Fruit fly (Drosophila melanogaster) whole organism, embryonic: ENCODE data around the gene Ppn.

Source experiments
- Atf6 ChIP-seq: fragments of 200-800 bp; sonication (Bioruptor generic); IDR thresholded peaks from 2 replicates; pipeline ENCODE4 v1.3.6; 2022; ENCODE audit warnings: missing biosample characterization, missing genetic modification characterization
- Blimp-1 ChIP-seq: fragments of 200-800 bp; sonication (Bioruptor generic); optimal IDR thresholded peaks from 3 replicates; lab custom pipeline; 2018; ENCODE audit warnings: missing biosample characterization, missing genetic modification characterization, mild to moderate bottlenecking, moderate library complexity, missing genetic modification reagents
- C15 ChIP-seq: fragments of 200-800 bp; sonication (Bioruptor generic); IDR thresholded peaks from 3 replicates; pipeline ENCODE4 v1.3.6; 2022; ENCODE audit warnings: missing biosample characterization, missing genetic modification characterization
- CG10654 ChIP-seq: fragments of 200-800 bp; sonication (Bioruptor generic); optimal IDR thresholded peaks from 2 replicates; lab custom pipeline; 2016; ENCODE audit warnings: missing biosample characterization, missing genetic modification characterization
- CG12942 ChIP-seq: fragments of 200-800 bp; sonication (Bioruptor generic); optimal IDR thresholded peaks from 3 replicates; lab custom pipeline; 2016; ENCODE audit warnings: missing biosample characterization, missing genetic modification characterization
- CG13296 ChIP-seq: fragments of 200-800 bp; sonication (Bioruptor generic); optimal IDR thresholded peaks from 3 replicates; lab custom pipeline; 2018; ENCODE audit warnings: missing biosample characterization, mild to moderate bottlenecking, missing genetic modification characterization
- CG13424 ChIP-seq: fragments of 200-800 bp; sonication (Bioruptor generic); optimal IDR thresholded peaks from 2 replicates; lab custom pipeline; 2019; ENCODE audit warnings: missing biosample characterization, mild to moderate bottlenecking, missing genetic modification characterization, moderate library complexity
- CG14014 ChIP-seq: fragments of 200-800 bp; sonication (Bioruptor generic); IDR thresholded peaks from 2 replicates; pipeline ENCODE4 v1.3.6; 2022; ENCODE audit warnings: missing biosample characterization, missing genetic modification characterization
- CG15696 ChIP-seq: fragments of 200-800 bp; sonication (Bioruptor generic); optimal IDR thresholded peaks from 2 replicates; lab custom pipeline; 2019; ENCODE audit warnings: missing biosample characterization, mild to moderate bottlenecking, missing genetic modification characterization, moderate library complexity
- CG1603 ChIP-seq: fragments of 200-800 bp; sonication (Bioruptor generic); optimal IDR thresholded peaks from 2 replicates; lab custom pipeline; 2019; ENCODE audit warnings: missing biosample characterization, mild to moderate bottlenecking, missing genetic modification characterization, moderate library complexity
- CG17359 ChIP-seq: fragments of 200-800 bp; sonication (Bioruptor generic); optimal IDR thresholded peaks from 3 replicates; lab custom pipeline; 2018; ENCODE audit warnings: missing biosample characterization, mild to moderate bottlenecking, missing genetic modification characterization, moderate library complexity
- CG17361 ChIP-seq: fragments of 200-800 bp; sonication (Bioruptor generic); IDR thresholded peaks from 3 replicates; pipeline ENCODE4 v1.3.6; 2022; ENCODE audit warnings: missing biosample characterization, missing genetic modification characterization
- CG17802 ChIP-seq: fragments of 200-800 bp; sonication (Bioruptor generic); optimal IDR thresholded peaks from 2 replicates; lab custom pipeline; 2018; ENCODE audit warnings: missing biosample characterization, mild to moderate bottlenecking, missing genetic modification characterization, moderate library complexity
- CG17829 ChIP-seq: fragments of 200-800 bp; optimal IDR thresholded peaks from 2 replicates; lab custom pipeline; 2019; ENCODE audit warnings: missing biosample characterization, mild to moderate bottlenecking, missing genetic modification characterization, moderate library complexity
- CG1792 ChIP-seq: fragments of 200-800 bp; sonication (Bioruptor generic); optimal IDR thresholded peaks from 2 replicates; lab custom pipeline; 2016; ENCODE audit warnings: missing biosample characterization, missing genetic modification characterization
- CG18599 ChIP-seq: fragments of 200-800 bp; sonication (Bioruptor generic); optimal IDR thresholded peaks from 3 replicates; lab custom pipeline; 2017; ENCODE audit warnings: missing biosample characterization, missing genetic modification characterization, mild to moderate bottlenecking, moderate library complexity, missing genetic modification reagents
- CG34224 ChIP-seq: fragments of 200-800 bp; sonication (Bioruptor generic); IDR thresholded peaks from 3 replicates; pipeline ENCODE4 v1.3.6; 2022; ENCODE audit warnings: missing biosample characterization, missing genetic modification characterization; ENCODE audit not compliant: partially characterized antibody
- CG43689 ChIP-seq: fragments of 200-800 bp; sonication (Bioruptor generic); IDR thresholded peaks from 2 replicates; pipeline ENCODE4 v1.3.6; 2022; ENCODE audit warnings: missing biosample characterization, missing genetic modification characterization
- CG9437 ChIP-seq: fragments of 200-800 bp; sonication (Bioruptor generic); optimal IDR thresholded peaks from 2 replicates; lab custom pipeline; 2018; ENCODE audit warnings: missing biosample characterization, mild to moderate bottlenecking, missing genetic modification characterization
- CrebB ChIP-seq: fragments of 200-800 bp; sonication (Bioruptor generic); optimal IDR thresholded peaks from 3 replicates; lab custom pipeline; 2018; ENCODE audit warnings: missing biosample characterization, mild to moderate bottlenecking, missing genetic modification characterization
- Dbx ChIP-seq: fragments of 200-800 bp; sonication (Bioruptor generic); IDR thresholded peaks from 3 replicates; pipeline ENCODE4 v1.3.6; 2022; ENCODE audit warnings: missing biosample characterization, missing genetic modification characterization
- Doc3 ChIP-seq: fragments of 200-800 bp; sonication (Bioruptor generic); IDR thresholded peaks from 3 replicates; pipeline ENCODE4 v1.3.6; 2022; ENCODE audit warnings: missing biosample characterization, missing genetic modification characterization; ENCODE audit not compliant: partially characterized antibody
- Fer1 ChIP-seq: fragments of 200-800 bp; sonication (Bioruptor generic); optimal IDR thresholded peaks from 2 replicates; lab custom pipeline; 2017; ENCODE audit warnings: missing biosample characterization, mild to moderate bottlenecking, missing genetic modification characterization
- HHEX ChIP-seq: fragments of 200-800 bp; sonication (Bioruptor generic); optimal IDR thresholded peaks from 3 replicates; lab custom pipeline; 2017; ENCODE audit warnings: missing biosample characterization, mild to moderate bottlenecking, missing genetic modification characterization, missing genetic modification reagents
- Hr51 ChIP-seq, 2 experiments: fragments of 200-800 bp; sonication (Bioruptor generic); optimal IDR thresholded peaks; 2 replicates in 1 of 2; 3 replicates in 1 of 2; lab custom pipeline; 2016 to 2018; ENCODE audit warnings: missing biosample characterization in 2 of 2, missing genetic modification characterization in 2 of 2, mild to moderate bottlenecking in 1 of 2, moderate library complexity in 1 of 2
- Med ChIP-seq: fragments of 200-800 bp; sonication (Bioruptor generic); peaks from one replicate; lab custom pipeline; 2016; ENCODE audit warnings: missing biosample characterization, missing genetic modification characterization, mild to moderate bottlenecking, inconsistent platforms, moderate library complexity
- Meics ChIP-seq: fragments of 200-800 bp; sonication (Bioruptor generic); optimal IDR thresholded peaks from 2 replicates; lab custom pipeline; 2017; ENCODE audit warnings: missing biosample characterization, mild to moderate bottlenecking, missing genetic modification characterization
- Nf-YC ChIP-seq: fragments of 200-800 bp; optimal IDR thresholded peaks from 3 replicates; lab custom pipeline; 2019; ENCODE audit warnings: missing biosample characterization, mild to moderate bottlenecking, missing genetic modification characterization, moderate library complexity
- Pdp1 ChIP-seq, 2 experiments: fragments of 200-800 bp; sonication (Bioruptor generic); optimal IDR thresholded peaks; 3 replicates each; lab custom pipeline; 2016; ENCODE audit warnings: missing biosample characterization in 2 of 2, missing genetic modification characterization in 2 of 2, mild to moderate bottlenecking in 1 of 2, moderate library complexity in 1 of 2
- Rx ChIP-seq: fragments of 200-800 bp; sonication (Bioruptor generic); IDR thresholded peaks from 2 replicates; pipeline ENCODE4 v1.3.6; 2022; ENCODE audit warnings: missing biosample characterization, missing genetic modification characterization
- Sry-δ ChIP-seq: fragments of 200-800 bp; sonication (Bioruptor generic); optimal IDR thresholded peaks from 2 replicates; lab custom pipeline; 2016; ENCODE audit warnings: missing biosample characterization, missing genetic modification characterization
- YL-1 ChIP-seq: fragments of 200-800 bp; sonication (Bioruptor generic); optimal IDR thresholded peaks from 3 replicates; lab custom pipeline; 2017; ENCODE audit warnings: missing biosample characterization, mild to moderate bottlenecking, missing genetic modification characterization
- bbx ChIP-seq: fragments of 200-800 bp; sonication (Bioruptor generic); IDR thresholded peaks from 2 replicates; pipeline ENCODE4 v1.3.6; 2022; ENCODE audit warnings: missing biosample characterization, missing genetic modification characterization; ENCODE audit not compliant: partially characterized antibody
- chif ChIP-seq, 2 experiments: fragments of 200-800 bp; sonication (Bioruptor generic); optimal IDR thresholded peaks; 3 replicates each; lab custom pipeline; 2016; ENCODE audit warnings: missing biosample characterization in 2 of 2, missing genetic modification characterization in 2 of 2
- corto ChIP-seq: fragments of 200-800 bp; sonication (Bioruptor generic); optimal IDR thresholded peaks from 2 replicates; lab custom pipeline; 2016; ENCODE audit warnings: missing biosample characterization, mild to moderate bottlenecking, missing genetic modification characterization, moderate library complexity
- croc ChIP-seq: fragments of 200-800 bp; sonication (Bioruptor generic); conservative IDR thresholded peaks from 3 replicates; pipeline ENCODE4 v1.3.6; 2022; ENCODE audit warnings: missing biosample characterization, missing genetic modification characterization
- dmrt99B ChIP-seq: fragments of 200-800 bp; sonication (Bioruptor generic); optimal IDR thresholded peaks from 2 replicates; lab custom pipeline; 2018; ENCODE audit warnings: missing biosample characterization, mild to moderate bottlenecking, missing genetic modification characterization, moderate library complexity
- emc ChIP-seq: fragments of 200-800 bp; sonication (Bioruptor generic); optimal IDR thresholded peaks from 2 replicates; lab custom pipeline; 2016; ENCODE audit warnings: missing biosample characterization, missing genetic modification characterization
- fd64A ChIP-seq: fragments of 200-800 bp; sonication (Bioruptor generic); optimal IDR thresholded peaks from 3 replicates; lab custom pipeline; 2018; ENCODE audit warnings: missing biosample characterization, mild to moderate bottlenecking, missing genetic modification characterization
- ftz-f1 ChIP-seq: fragments of 200-800 bp; sonication (Bioruptor generic); optimal IDR thresholded peaks from 2 replicates; lab custom pipeline; 2016; ENCODE audit warnings: missing biosample characterization, missing genetic modification characterization
- ham ChIP-seq: fragments of 200-800 bp; sonication (Bioruptor generic); IDR thresholded peaks from 2 replicates; pipeline ENCODE4 v1.3.6; 2022; ENCODE audit warnings: missing biosample characterization, missing genetic modification characterization
- lab ChIP-seq: fragments of 200-800 bp; sonication (Bioruptor generic); optimal IDR thresholded peaks from 3 replicates; lab custom pipeline; 2017; ENCODE audit warnings: missing biosample characterization, missing genetic modification characterization, mild to moderate bottlenecking, moderate library complexity, missing genetic modification reagents
- nerfin-1 ChIP-seq: fragments of 200-800 bp; sonication (Bioruptor generic); optimal IDR thresholded peaks from 3 replicates; lab custom pipeline; 2019; ENCODE audit warnings: missing biosample characterization, mild to moderate bottlenecking, missing genetic modification characterization, moderate library complexity
- nmo ChIP-seq: fragments of 200-800 bp; sonication (Bioruptor generic); optimal IDR thresholded peaks from 2 replicates; lab custom pipeline; 2018; ENCODE audit warnings: missing biosample characterization, mild to moderate bottlenecking, missing genetic modification characterization, moderate library complexity
- org-1 ChIP-seq: fragments of 200-800 bp; sonication (Bioruptor generic); optimal IDR thresholded peaks from 2 replicates; lab custom pipeline; 2017; ENCODE audit warnings: missing biosample characterization, missing genetic modification characterization
- pho ChIP-seq: fragments of 200-800 bp; sonication (Bioruptor generic); optimal IDR thresholded peaks from 2 replicates; lab custom pipeline; 2016; ENCODE audit warnings: missing biosample characterization, missing genetic modification characterization
- sens ChIP-seq: fragments of 200-800 bp; sonication (Bioruptor generic); peaks from one replicate; lab custom pipeline; 2016; ENCODE audit warnings: missing biosample characterization, missing genetic modification characterization
- tll ChIP-seq, 2 experiments: fragments of 200-800 bp in 1 of 2; fragments of >200 bp in 1 of 2; sonication (Bioruptor generic) in 1 of 2; optimal IDR thresholded peaks; 2 replicates each; lab custom pipeline; 2017 to 2019; ENCODE audit warnings: missing biosample characterization in 2 of 2, missing genetic modification characterization in 2 of 2, mild to moderate bottlenecking in 1 of 2, moderate library complexity in 1 of 2
- tup ChIP-seq: fragments of 200-800 bp; sonication (Bioruptor generic); optimal IDR thresholded peaks from 2 replicates; lab custom pipeline; 2016; ENCODE audit warnings: missing biosample characterization, mild to moderate bottlenecking, missing genetic modification characterization, moderate library complexity

The Ppn gene

dm6 chr3R:28586943-28587342 is 46.8 kb upstream of the Ppn start:
- peak in 1 of 2 experiments; percentile 22 for TF ChIP-seq Hr51 (GFP tag; optimal IDR thresholded peaks at IDR 0.05; lab: Kevin White, UChicago)
- no peak for TF ChIP-seq CG1792 (GFP tag; lab: Kevin White, UChicago)
- TF ChIP-seq org-1 (GFP tag; lab: Kevin White, UChicago), result peak; percentile 19
- TF ChIP-seq croc (GFP tag; lab: Robert Waterston, UW), result no peak
- no peak for TF ChIP-seq Sry-δ (GFP tag; lab: Kevin White, UChicago)
- TF ChIP-seq CG43689 (GFP tag; lab: Robert Waterston, UW), result peak; percentile 17; the same call in 1 of the 2 replicates
- no peak for TF ChIP-seq Rx (GFP tag; lab: Robert Waterston, UW)
- peak; percentile 11 for TF ChIP-seq nerfin-1
- TF ChIP-seq bbx (GFP tag; lab: Robert Waterston, UW), result no peak
- TF ChIP-seq CG34224 (GFP tag; lab: Robert Waterston, UW), result no peak
- TF ChIP-seq Dbx, result no peak
- TF ChIP-seq Doc3 (GFP tag; lab: Robert Waterston, UW), result no peak
- TF ChIP-seq CG15696 (tag; lab: Kevin White, UChicago), result peak; percentile 72
- peak in 1 of 2 experiments; percentile 23 for TF ChIP-seq Pdp1 (GFP tag; optimal IDR thresholded peaks at IDR 0.05; lab: Kevin White, UChicago)
- no peak for TF ChIP-seq CG9437
- TF ChIP-seq CG17829, result no peak
- peak; percentile 16 for TF ChIP-seq Blimp-1 (GFP tag; lab: Kevin White, UChicago)
- TF ChIP-seq CG12942 (GFP tag; lab: Kevin White, UChicago), result no peak
- TF ChIP-seq fd64A (GFP tag; lab: Kevin White, UChicago), result peak; percentile 7
- TF ChIP-seq chif (GFP tag; optimal IDR thresholded peaks at IDR 0.05; lab: Kevin White, UChicago), result peak in 1 of 2 experiments; percentile 11
- no peak for TF ChIP-seq corto (GFP tag; lab: Kevin White, UChicago)
- no peak for TF ChIP-seq CG17802
- peak; percentile 22 for TF ChIP-seq Meics (GFP tag; lab: Kevin White, UChicago)
- TF ChIP-seq ham (GFP tag; lab: Robert Waterston, UW), result no peak
- peak; percentile 32 for TF ChIP-seq CG13424 (tag; lab: Kevin White, UChicago)
- no peak for TF ChIP-seq ftz-f1
- peak; percentile 3 for TF ChIP-seq tup (GFP tag; lab: Kevin White, UChicago)
- peak; percentile 12; the same call in 1 of the 2 replicates for TF ChIP-seq CG14014 (GFP tag; lab: Robert Waterston, UW)
- peak; percentile 26 for TF ChIP-seq CG13296 (GFP tag; lab: Kevin White, UChicago)
- peak; percentile 87 for TF ChIP-seq sens (GFP tag; lab: Kevin White, UChicago)
- TF ChIP-seq dmrt99B (tag; lab: Kevin White, UChicago), result peak; percentile 41
- TF ChIP-seq Fer1 (GFP tag; lab: Kevin White, UChicago), result peak; percentile 14
- TF ChIP-seq YL-1 (GFP tag; lab: Kevin White, UChicago), result peak; percentile 7
- peak; percentile 73 for TF ChIP-seq Med (GFP tag; lab: Kevin White, UChicago)
- peak; percentile 60 for TF ChIP-seq CG1603 (tag; lab: Kevin White, UChicago)
- no peak for TF ChIP-seq emc
- TF ChIP-seq nmo (GFP tag; lab: Kevin White, UChicago), result peak; percentile 3
- peak; percentile 34 for TF ChIP-seq CG17359 (tag; lab: Kevin White, UChicago)
- TF ChIP-seq HHEX (GFP tag; lab: Kevin White, UChicago), result peak; percentile 20
- TF ChIP-seq tll (GFP tag; optimal IDR thresholded peaks at IDR 0.05; lab: Kevin White, UChicago), result no peak
- TF ChIP-seq lab (GFP tag; lab: Kevin White, UChicago), result peak; percentile 59
- TF ChIP-seq CG17361 (GFP tag; lab: Robert Waterston, UW), result peak; percentile 36; the same call in 1 of the 3 replicates
- no peak for TF ChIP-seq pho (GFP tag; lab: Kevin White, UChicago)
- peak; percentile 11 for TF ChIP-seq CrebB (tag; lab: Kevin White, UChicago)
- peak; percentile 17 for TF ChIP-seq CG18599
- peak; percentile 4 for TF ChIP-seq CG10654
- TF ChIP-seq C15, result no peak
- no peak for TF ChIP-seq Nf-YC (tag; lab: Kevin White, UChicago)
- 0 out of 2 replicates have a peak, but pooled peaks have one; percentile 46 for TF ChIP-seq Atf6 (GFP tag; lab: Robert Waterston, UW)
